Fruit fly (Drosophila melanogaster): ENCODE results near the gene alpha-Man-IIa.
A peak's percentile ranks its signal among the peaks of the same experiment; 100 is the strongest.

alpha-Man-IIa gene

dm6 chr3R:9395998-9396397 lies 16.4 kb upstream of the alpha-Man-IIa start (continued):
- TF ChIP-seq aop (GFP tag; IDR thresholded peaks at IDR 0.05) (no peak), knrl (GFP tag; IDR thresholded peaks at IDR 0.05; ENCODE audit: partially characterized antibody) (no peak), Chrac-16 (GFP tag; optimal IDR thresholded peaks at IDR 0.05) (no peak), pfk (GFP tag; optimal IDR thresholded peaks at IDR 0.05) (no peak), Hmr (GFP tag; optimal IDR thresholded peaks at IDR 0.05) (no peak), C15 (GFP tag; IDR thresholded peaks at IDR 0.05) (no peak), CG15011 (GFP tag; optimal IDR thresholded peaks at IDR 0.05) (no peak), fd102C (GFP tag; optimal IDR thresholded peaks at IDR 0.05) (no peak), Doc2 (GFP tag; IDR thresholded peaks at IDR 0.05) (no peak), ato (GFP tag; IDR thresholded peaks at IDR 0.05; ENCODE audit: partially characterized antibody) (no peak), Jarid2 (GFP tag; optimal IDR thresholded peaks at IDR 0.05) (no peak), lab (GFP tag; optimal IDR thresholded peaks at IDR 0.05) (no peak), emc (GFP tag; optimal IDR thresholded peaks at IDR 0.05) (no peak), cg (GFP tag; optimal IDR thresholded peaks at IDR 0.05) (no peak), p53 (GFP tag; optimal IDR thresholded peaks at IDR 0.05) (no peak), CG17359 (tag; optimal IDR thresholded peaks at IDR 0.05) (no peak), CG1832 (GFP tag; optimal IDR thresholded peaks at IDR 0.05) (no peak), CG34422 (GFP tag; IDR thresholded peaks at IDR 0.05) (0 out of 3 replicates have a peak, but pooled peaks have one; percentile 17), slp2 (GFP tag; optimal IDR thresholded peaks at IDR 0.05) (no peak), Asciz (GFP tag; optimal IDR thresholded peaks at IDR 0.05) (no peak), CG43689 (GFP tag; IDR thresholded peaks at IDR 0.05) (0 out of 2 replicates have a peak, but pooled peaks have one; percentile 6), esg (GFP tag; conservative IDR thresholded peaks at IDR 0.05) (no peak), dpn (GFP tag; optimal IDR thresholded peaks at IDR 0.05) (no peak), CG15514 (GFP tag; optimal IDR thresholded peaks at IDR 0.05) (no peak)

- no peak for TF ChIP-seq Spps (tag; optimal IDR thresholded peaks at IDR 0.05)
- TF ChIP-seq row (GFP tag; IDR thresholded peaks at IDR 0.05), result no peak
- no peak for TF ChIP-seq jing (GFP tag; optimal IDR thresholded peaks at IDR 0.05)
- TF ChIP-seq Bdp1 (GFP tag; optimal IDR thresholded peaks at IDR 0.05), result no peak
- TF ChIP-seq jigr1 (GFP tag; IDR thresholded peaks at IDR 0.05), result no peak
- no peak for TF ChIP-seq NC2β (GFP tag; optimal IDR thresholded peaks at IDR 0.05)
- TF ChIP-seq CG9609 (GFP tag; optimal IDR thresholded peaks at IDR 0.05), result no peak
- TF ChIP-seq Elba2 (GFP tag; optimal IDR thresholded peaks at IDR 0.05), result no peak
- TF ChIP-seq her (GFP tag; optimal IDR thresholded peaks at IDR 0.05), result no peak
- no peak for TF ChIP-seq CG10565 (GFP tag; optimal IDR thresholded peaks at IDR 0.05)
- TF ChIP-seq Ada2b (GFP tag; IDR thresholded peaks at IDR 0.05), result no peak
- no peak for TF ChIP-seq Ets97D (GFP tag; optimal IDR thresholded peaks at IDR 0.05)
These were observed 14.5 kb upstream of the alpha-Man-IIa start, which contains the start of gene Or85f for dm6 chr3R:9397890-9398289. Gene Or85f, plus strand, starts transcription at chr3R:9398190.

- TF ChIP-seq cad (GFP tag; optimal IDR thresholded peaks at IDR 0.05), result peak; percentile 43
- no peak for TF ChIP-seq Side (GFP tag; optimal IDR thresholded peaks at IDR 0.05)
- TF ChIP-seq tll (GFP tag; optimal IDR thresholded peaks at IDR 0.05), result peak in 1 of 2 experiments; percentile 67
- peak; percentile 58 for TF ChIP-seq zen (tag; optimal IDR thresholded peaks at IDR 0.05)
- TF ChIP-seq CG15479 (GFP tag; optimal IDR thresholded peaks at IDR 0.05), result peak; percentile 5
These were observed 13.3 kb upstream of the alpha-Man-IIa start for dm6 chr3R:9399074-9399473.
